Fruit fly (Drosophila melanogaster) whole organism, pupa: Measurements from ENCODE around the gene CG14855.

Source experiments
- CG10348 ChIP-seq: fragments of 200-800 bp; sonication (Bioruptor generic); IDR thresholded peaks from 2 replicates; pipeline ENCODE4 v1.3.6; 2022; ENCODE audit warnings: missing biosample characterization, missing genetic modification characterization
- CG12605 ChIP-seq: fragments of 200-800 bp; sonication (Bioruptor generic); IDR thresholded peaks from 2 replicates; pipeline ENCODE4 v1.3.6; 2022; ENCODE audit warnings: missing biosample characterization, missing genetic modification characterization
- CG13204 ChIP-seq: fragments of 200-800 bp; sonication (Bioruptor generic); optimal IDR thresholded peaks from 2 replicates; lab custom pipeline; 2018; ENCODE audit warnings: missing biosample characterization, mild to moderate bottlenecking, missing genetic modification characterization, moderate library complexity
- CG14655 ChIP-seq: fragments of 200-800 bp; sonication (Bioruptor generic); optimal IDR thresholded peaks from 3 replicates; lab custom pipeline; 2017; ENCODE audit warnings: mild to moderate bottlenecking, missing biosample characterization, missing genetic modification reagents, missing genetic modification characterization
- CG15710 ChIP-seq: fragments of 200-800 bp; sonication (Bioruptor generic); optimal IDR thresholded peaks from 2 replicates; lab custom pipeline; 2018; ENCODE audit warnings: missing biosample characterization, mild to moderate bottlenecking, missing genetic modification characterization, moderate library complexity
- CG17806 ChIP-seq: fragments of 200-800 bp; sonication (Bioruptor generic); optimal IDR thresholded peaks from 2 replicates; lab custom pipeline; 2018; ENCODE audit warnings: missing biosample characterization, mild to moderate bottlenecking, missing genetic modification characterization, moderate library complexity
- CG32121 ChIP-seq: fragments of 200-800 bp; sonication (Bioruptor generic); IDR thresholded peaks from 2 replicates; pipeline ENCODE4 v1.3.6; 2022; ENCODE audit warnings: missing biosample characterization, missing genetic modification characterization
- CG34367 ChIP-seq: fragments of 200-800 bp; sonication (Bioruptor generic); optimal IDR thresholded peaks from 2 replicates; lab custom pipeline; 2018; ENCODE audit warnings: missing biosample characterization, mild to moderate bottlenecking, missing genetic modification characterization
- CG4496 ChIP-seq: fragments of 200-800 bp; sonication (Bioruptor generic); IDR thresholded peaks from 3 replicates; pipeline ENCODE4 v1.3.6; 2022; ENCODE audit warnings: missing biosample characterization, missing genetic modification characterization
- CG8159 ChIP-seq: fragments of 200-800 bp; sonication (Bioruptor generic); optimal IDR thresholded peaks from 3 replicates; lab custom pipeline; 2018; ENCODE audit warnings: missing biosample characterization, mild to moderate bottlenecking, missing genetic modification characterization, moderate library complexity
- CG8301 ChIP-seq: fragments of 200-800 bp; sonication (Bioruptor generic); optimal IDR thresholded peaks from 2 replicates; lab custom pipeline; 2018; ENCODE audit warnings: missing biosample characterization, mild to moderate bottlenecking, missing genetic modification characterization
- CG9948 ChIP-seq: fragments of 200-800 bp; sonication (Bioruptor generic); optimal IDR thresholded peaks from 2 replicates; lab custom pipeline; 2018; ENCODE audit warnings: missing biosample characterization, mild to moderate bottlenecking, missing genetic modification characterization, moderate library complexity
- D1 ChIP-seq: fragments of 200-800 bp; sonication (Bioruptor generic); optimal IDR thresholded peaks from 2 replicates; lab custom pipeline; 2018; ENCODE audit warnings: missing biosample characterization, mild to moderate bottlenecking, missing genetic modification characterization, moderate library complexity
- EcR ChIP-seq: fragments of 200-800 bp; sonication (Bioruptor generic); optimal IDR thresholded peaks from 3 replicates; lab custom pipeline; 2019; ENCODE audit warnings: missing biosample characterization, missing genetic modification characterization, mild to moderate bottlenecking, moderate library complexity, missing genetic modification reagents
- Ets98B ChIP-seq: fragments of 200-800 bp; sonication (Bioruptor generic); IDR thresholded peaks from 2 replicates; pipeline ENCODE4 v1.3.6; 2022; ENCODE audit warnings: missing biosample characterization, missing genetic modification characterization
- Pif1A ChIP-seq: fragments of 200-800 bp; sonication (Bioruptor generic); optimal IDR thresholded peaks from 3 replicates; lab custom pipeline; 2016; ENCODE audit warnings: missing biosample characterization, missing genetic modification characterization
- Pif1B ChIP-seq: fragments of 200-800 bp; sonication (Bioruptor generic); optimal IDR thresholded peaks from 3 replicates; lab custom pipeline; 2016; ENCODE audit warnings: missing biosample characterization, missing genetic modification characterization
- Snoo ChIP-seq: fragments of 200-800 bp; sonication (Bioruptor generic); optimal IDR thresholded peaks from 3 replicates; lab custom pipeline; 2017; ENCODE audit warnings: missing biosample characterization, mild to moderate bottlenecking, missing genetic modification characterization, inconsistent platforms
- fd96Ca ChIP-seq: fragments of 200-800 bp; sonication (Bioruptor generic); IDR thresholded peaks from 3 replicates; pipeline ENCODE4 v1.3.6; 2022; ENCODE audit warnings: missing biosample characterization, missing genetic modification characterization
- gl ChIP-seq: fragments of 200-800 bp; sonication (Bioruptor generic); optimal IDR thresholded peaks from 2 replicates; lab custom pipeline; 2018; ENCODE audit warnings: missing biosample characterization, mild to moderate bottlenecking, missing genetic modification characterization
- rn ChIP-seq: fragments of 200-800 bp; sonication (Bioruptor generic); IDR thresholded peaks from 2 replicates; pipeline ENCODE4 v1.3.6; 2022; ENCODE audit warnings: missing biosample characterization, missing genetic modification characterization

CG14855 gene

dm6 chr3R:14819711-14820153, 23.6 kb downstream of the CG14855 start:
- TF ChIP-seq CG15710 (tag; lab: Kevin White, UChicago) (no peak), CG10348 (no peak), EcR (peak; percentile 27), D1 (tag; lab: Kevin White, UChicago) (no peak), CG32121 (peak; percentile 39; the same call in 1 of the 2 replicates), CG8301 (no peak), Pif1B (GFP tag; lab: Kevin White, UChicago) (no peak), CG8159 (tag; lab: Kevin White, UChicago) (no peak), CG13204 (GFP tag; lab: Kevin White, UChicago) (peak; percentile 11), Ets98B (GFP tag; lab: Robert Waterston, UW) (peak; percentile 68; the same call in 1 of the 2 replicates), fd96Ca (GFP tag; lab: Robert Waterston, UW) (peak; percentile 61), CG9948 (tag; lab: Kevin White, UChicago) (no peak), CG4496 (no peak), CG17806 (tag; lab: Kevin White, UChicago) (no peak), CG12605 (GFP tag; lab: Robert Waterston, UW) (no peak), gl (tag; lab: Kevin White, UChicago) (peak; percentile 10), Pif1A (GFP tag; lab: Kevin White, UChicago) (no peak)

DNA sequence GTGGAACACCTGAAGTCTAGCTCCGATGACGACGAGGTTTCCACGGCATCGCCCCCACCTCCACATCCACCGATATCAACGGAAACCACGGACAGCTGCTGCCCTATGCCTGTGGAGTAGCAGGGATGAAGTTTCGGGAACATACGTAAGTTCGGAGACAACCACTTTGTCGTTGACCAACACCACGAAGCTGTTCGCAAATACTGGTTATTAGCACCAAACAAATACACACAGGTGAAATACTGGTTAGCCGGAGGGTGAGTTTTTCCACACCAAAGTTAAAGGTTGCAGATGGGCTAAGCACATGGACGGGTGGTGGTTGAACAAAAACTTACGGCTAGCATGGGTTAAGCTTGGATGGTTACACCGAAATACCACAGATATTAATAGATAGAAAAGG, 25.1 kb downstream of the CG14855 start:
- TF ChIP-seq CG13204 (GFP tag; lab: Kevin White, UChicago) (no peak), CG8301 (no peak), CG17806 (tag; lab: Kevin White, UChicago) (no peak), CG8159 (tag; lab: Kevin White, UChicago) (no peak), Snoo (tag; lab: Kevin White, UChicago) (no peak), fd96Ca (GFP tag; lab: Robert Waterston, UW) (no peak)

DNA sequence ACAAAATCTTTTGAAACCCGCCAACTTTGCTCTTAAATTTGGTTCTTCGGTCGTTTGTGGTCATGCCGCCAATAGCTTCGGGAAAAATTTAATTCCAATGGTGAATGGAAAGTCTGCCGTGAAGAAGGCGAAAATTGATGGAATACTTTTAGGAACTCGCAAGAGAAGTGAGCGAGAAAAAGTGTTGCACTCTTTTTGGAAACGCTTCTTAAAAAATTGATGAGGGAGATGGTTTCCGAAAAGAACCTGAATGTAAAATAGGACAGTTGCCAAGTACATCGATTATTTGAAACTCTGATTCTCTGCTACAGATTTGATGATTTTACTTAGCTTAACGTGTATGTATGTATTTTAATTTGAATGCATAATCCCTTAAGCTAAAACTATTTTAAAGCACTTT, 26.8 kb downstream of the CG14855 start:
- TF ChIP-seq Snoo (tag; lab: Kevin White, UChicago) (no peak), fd96Ca (GFP tag; lab: Robert Waterston, UW) (no peak), CG14655 (GFP tag; lab: Kevin White, UChicago) (no peak), D1 (tag; lab: Kevin White, UChicago) (no peak), CG9948 (tag; lab: Kevin White, UChicago) (no peak)

DNA sequence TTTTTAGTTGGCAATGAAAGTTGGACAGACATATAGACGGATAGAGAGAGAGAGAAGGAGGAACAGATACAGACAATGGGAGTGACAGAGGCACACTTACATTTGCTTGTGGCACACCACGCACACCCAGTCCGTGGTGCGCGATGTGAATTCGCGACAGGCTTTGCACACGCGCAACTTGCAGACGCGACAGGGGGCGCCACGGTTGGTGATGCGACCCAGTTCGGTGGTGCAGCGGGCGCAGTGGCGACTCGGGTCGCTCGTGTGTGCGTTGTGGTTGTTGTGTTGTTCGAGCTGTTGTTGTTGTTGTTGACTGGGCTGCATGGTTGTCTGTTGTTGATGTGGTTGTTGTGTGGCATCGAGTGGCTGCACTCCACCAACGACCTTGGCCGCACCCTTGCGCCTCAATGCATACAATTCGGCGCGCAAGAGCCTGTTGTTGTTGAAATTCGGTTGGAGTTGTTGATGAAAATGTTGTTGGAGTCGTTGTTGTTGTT, 34.2 kb downstream of the CG14855 start:
- TF ChIP-seq CG13204 (GFP tag; lab: Kevin White, UChicago) (no peak), CG4496 (peak; percentile 73)

dm6 chr3R:14832256-14832655, 36.2 kb downstream of the CG14855 start:
- no peak for TF ChIP-seq CG32121
- TF ChIP-seq, all 21 proteins: peak for 0

- TF ChIP-seq gl (tag; lab: Kevin White, UChicago) = no peak
- no peak for TF ChIP-seq Snoo (tag; lab: Kevin White, UChicago)
- no peak for TF ChIP-seq Ets98B (GFP tag; lab: Robert Waterston, UW)
- TF ChIP-seq rn = no peak
- no peak for TF ChIP-seq Pif1A (GFP tag; lab: Kevin White, UChicago)
- no peak for TF ChIP-seq CG32121
- no peak for TF ChIP-seq D1 (tag; lab: Kevin White, UChicago)
- no peak for TF ChIP-seq CG10348
- no peak for TF ChIP-seq Pif1B (GFP tag; lab: Kevin White, UChicago)
- no peak for TF ChIP-seq CG8159 (tag; lab: Kevin White, UChicago)
- TF ChIP-seq CG13204 (GFP tag; lab: Kevin White, UChicago) = no peak
- TF ChIP-seq CG12605 (GFP tag; lab: Robert Waterston, UW) = no peak
- TF ChIP-seq, all 21 proteins: peak for 0
These were observed 48.6 kb downstream of the CG14855 start, which contains the start of gene CG3610 for dm6 chr3R:14844743-14845142. Gene CG3610, plus strand, starts transcription at chr3R:14845043.

- TF ChIP-seq CG10348 (peak; percentile 35; the same call in 1 of the 2 replicates), CG13204 (GFP tag; lab: Kevin White, UChicago) (no peak), CG8159 (tag; lab: Kevin White, UChicago) (peak; percentile 42), CG9948 (tag; lab: Kevin White, UChicago) (peak; percentile 70), Snoo (tag; lab: Kevin White, UChicago) (peak; percentile 3), CG14655 (GFP tag; lab: Kevin White, UChicago) (peak; percentile 85), EcR (no peak), gl (tag; lab: Kevin White, UChicago) (no peak), CG17806 (tag; lab: Kevin White, UChicago) (peak; percentile 69), CG8301 (peak; percentile 86), CG12605 (GFP tag; lab: Robert Waterston, UW) (peak; percentile 40; the same call in 1 of the 2 replicates), Pif1B (GFP tag; lab: Kevin White, UChicago) (peak; percentile 73), fd96Ca (GFP tag; lab: Robert Waterston, UW) (peak; percentile 83), rn (peak; percentile 59), Ets98B (GFP tag; lab: Robert Waterston, UW) (peak; percentile 86), CG15710 (tag; lab: Kevin White, UChicago) (no peak), D1 (tag; lab: Kevin White, UChicago) (no peak), CG34367 (peak; percentile 53), Pif1A (GFP tag; lab: Kevin White, UChicago) (peak; percentile 76), CG32121 (peak; percentile 73), CG4496 (peak; percentile 88)
These were observed 51.0 kb downstream of the CG14855 start for dm6 chr3R:14846924-14847599.
